Worm (Caenorhabditis elegans) whole organism, mixed stage, embryonic: ENCODE measurements around the gene gcy-5.
A peak's percentile ranks its signal among the peaks of the same experiment; 100 is the strongest.

Experiments
- M03D4.4 ChIP-seq: sonication (generic microtip); optimal IDR thresholded peaks from 2 replicates; lab custom pipeline; 2017; ENCODE audit warnings: mild to moderate bottlenecking, missing genetic modification characterization, missing compliant biosample characterization
- bed-3 ChIP-seq: fragments of 200-800 bp; sonication (Bioruptor generic); optimal IDR thresholded peaks from 3 replicates; lab custom pipeline; 2018; ENCODE audit warnings: mild to moderate bottlenecking, missing genetic modification characterization, moderate library complexity, missing compliant biosample characterization
- blmp-1 ChIP-seq: fragments of 150-350 bp; optimal IDR thresholded peaks from 2 replicates; lab custom pipeline; 2014; ENCODE audit warnings: missing biosample characterization, missing genetic modification characterization
- ceh-39 ChIP-seq: fragments of 150-350 bp; optimal IDR thresholded peaks from 2 replicates; lab custom pipeline; 2014; ENCODE audit warnings: missing biosample characterization, missing genetic modification characterization
- ceh-43 ChIP-seq: fragments of 200-800 bp; sonication (Bioruptor generic); optimal IDR thresholded peaks from 2 replicates; lab custom pipeline; 2018; ENCODE audit warnings: mild to moderate bottlenecking, missing genetic modification characterization, moderate library complexity, missing compliant biosample characterization
- ceh-83 ChIP-seq: fragments of 200-800 bp; sonication (Bioruptor generic); optimal IDR thresholded peaks from 2 replicates; lab custom pipeline; 2018; ENCODE audit warnings: mild to moderate bottlenecking, missing genetic modification characterization, missing compliant biosample characterization
- ces-1 ChIP-seq: fragments of 150-350 bp; optimal IDR thresholded peaks from 2 replicates; lab custom pipeline; 2014; ENCODE audit warnings: missing biosample characterization, missing genetic modification reagents, missing genetic modification characterization
- cnd-1 ChIP-seq: fragments of 200-800 bp; sonication (Bioruptor generic); optimal IDR thresholded peaks from 2 replicates; lab custom pipeline; 2018; ENCODE audit warnings: mild to moderate bottlenecking, missing genetic modification characterization, missing compliant biosample characterization
- drap-1 ChIP-seq: fragments of 200-800 bp; sonication (Bioruptor generic); optimal IDR thresholded peaks from 3 replicates; lab custom pipeline; 2018; ENCODE audit warnings: mild to moderate bottlenecking, missing genetic modification characterization, missing compliant biosample characterization
- elt-1 ChIP-seq: sonication (generic microtip); optimal IDR thresholded peaks from 2 replicates; lab custom pipeline; 2017; ENCODE audit warnings: missing genetic modification characterization, mild to moderate bottlenecking, missing compliant biosample characterization, antibody characterized with exemption, moderate library complexity, borderline replicate concordance; ENCODE audit not compliant: insufficient read depth
- elt-3 ChIP-seq: fragments of 150-350 bp; optimal IDR thresholded peaks from 2 replicates; lab custom pipeline; 2014; ENCODE audit warnings: missing biosample characterization, missing genetic modification characterization
- flh-1 ChIP-seq: fragments of 200-800 bp; sonication (Bioruptor generic); optimal IDR thresholded peaks from 2 replicates; lab custom pipeline; 2018; ENCODE audit warnings: mild to moderate bottlenecking, missing genetic modification characterization, moderate library complexity, missing compliant biosample characterization
- ham-2 ChIP-seq: fragments of 200-800 bp; sonication (Bioruptor generic); optimal IDR thresholded peaks from 2 replicates; lab custom pipeline; 2018; ENCODE audit warnings: mild to moderate bottlenecking, missing genetic modification characterization, missing compliant biosample characterization
- hlh-1 ChIP-seq: fragments of 150-350 bp; optimal IDR thresholded peaks from 2 replicates; lab custom pipeline; 2014; ENCODE audit warnings: missing biosample characterization, missing genetic modification reagents, missing genetic modification characterization
- lin-13 ChIP-seq: fragments of 150-350 bp; optimal IDR thresholded peaks from 2 replicates; lab custom pipeline; 2014; ENCODE audit warnings: missing biosample characterization, missing genetic modification characterization
- lin-32 ChIP-seq: fragments of 200-800 bp; sonication (Bioruptor generic); optimal IDR thresholded peaks from 2 replicates; lab custom pipeline; 2018; ENCODE audit warnings: mild to moderate bottlenecking, missing genetic modification characterization, missing compliant biosample characterization
- lsy-2 ChIP-seq: fragments of 150-350 bp; optimal IDR thresholded peaks from 2 replicates; lab custom pipeline; 2014; ENCODE audit warnings: missing biosample characterization, missing genetic modification characterization
- mab-5 ChIP-seq: fragments of 150-350 bp; optimal IDR thresholded peaks from 2 replicates; lab custom pipeline; 2014; ENCODE audit warnings: missing biosample characterization, missing genetic modification characterization
- mep-1 ChIP-seq: fragments of 150-350 bp; optimal IDR thresholded peaks from 2 replicates; lab custom pipeline; 2017; ENCODE audit warnings: missing biosample characterization, missing genetic modification reagents, missing genetic modification characterization, inconsistent platforms
- mls-2 ChIP-seq: sonication (generic microtip); optimal IDR thresholded peaks from 2 replicates; lab custom pipeline; 2016; ENCODE audit warnings: mild to moderate bottlenecking, missing genetic modification characterization, moderate library complexity, missing compliant biosample characterization
- nhr-12 ChIP-seq: fragments of 150-350 bp; optimal IDR thresholded peaks from 2 replicates; lab custom pipeline; 2014; ENCODE audit warnings: missing biosample characterization, missing genetic modification characterization
- nhr-2 ChIP-seq: fragments of 150-350 bp; optimal IDR thresholded peaks from 2 replicates; lab custom pipeline; 2014; ENCODE audit warnings: missing biosample characterization, missing genetic modification characterization
- nhr-237 ChIP-seq: fragments of 150-350 bp; optimal IDR thresholded peaks from 2 replicates; lab custom pipeline; 2014; ENCODE audit warnings: missing biosample characterization, missing genetic modification characterization
- nhr-28 ChIP-seq: fragments of 150-350 bp; optimal IDR thresholded peaks from 2 replicates; lab custom pipeline; 2014; ENCODE audit warnings: missing biosample characterization, missing genetic modification characterization
- nhr-76 ChIP-seq: sonication (generic microtip); optimal IDR thresholded peaks from 2 replicates; lab custom pipeline; 2017; ENCODE audit warnings: missing biosample characterization, missing genetic modification characterization
- pha-4 ChIP-seq: fragments of 150-350 bp; optimal IDR thresholded peaks from 2 replicates; lab custom pipeline; 2018; ENCODE audit warnings: missing biosample characterization, missing genetic modification reagents, missing genetic modification characterization
- sem-2 ChIP-seq: fragments of 200-800 bp; sonication (Bioruptor generic); optimal IDR thresholded peaks from 2 replicates; lab custom pipeline; 2018; ENCODE audit warnings: mild to moderate bottlenecking, missing genetic modification characterization, missing compliant biosample characterization
- snpc-4 ChIP-seq: fragments of 150-350 bp; optimal IDR thresholded peaks from 2 replicates; lab custom pipeline; 2014; ENCODE audit warnings: missing biosample characterization, missing genetic modification characterization
- sptf-1 ChIP-seq: sonication (generic microtip); optimal IDR thresholded peaks from 2 replicates; lab custom pipeline; 2017; ENCODE audit warnings: mild to moderate bottlenecking, missing genetic modification characterization, moderate library complexity, missing compliant biosample characterization
- tbx-8 ChIP-seq: fragments of 200-800 bp; sonication (Bioruptor generic); optimal IDR thresholded peaks from 2 replicates; lab custom pipeline; 2018; ENCODE audit warnings: mild to moderate bottlenecking, missing genetic modification characterization, moderate library complexity, missing compliant biosample characterization
- unc-120 ChIP-seq: sonication (generic microtip); optimal IDR thresholded peaks from 2 replicates; lab custom pipeline; 2017; ENCODE audit warnings: missing genetic modification characterization, missing compliant biosample characterization; ENCODE audit not compliant: poor library complexity, severe bottlenecking
- unc-39 ChIP-seq: fragments of 150-350 bp; optimal IDR thresholded peaks from 2 replicates; lab custom pipeline; 2014; ENCODE audit warnings: missing biosample characterization, missing genetic modification characterization
- unc-62 ChIP-seq: fragments of 150-350 bp; optimal IDR thresholded peaks from 2 replicates; lab custom pipeline; 2014; ENCODE audit warnings: missing biosample characterization, missing genetic modification reagents, missing genetic modification characterization
- zip-8 ChIP-seq: fragments of 150-350 bp; optimal IDR thresholded peaks from 2 replicates; lab custom pipeline; 2014; ENCODE audit warnings: missing biosample characterization, missing genetic modification characterization
- ztf-11 ChIP-seq: fragments of 150-350 bp; optimal IDR thresholded peaks from 2 replicates; lab custom pipeline; 2014; ENCODE audit warnings: missing biosample characterization, missing genetic modification characterization

Gene gcy-5

ce11 chrII:10303663-10304115 lies 12.3 kb downstream of the gcy-5 start, which contains the start of gene vha-9:
TSS of gene vha-9 (minus strand) at chrII:10303713.
- no peak for TF ChIP-seq unc-62
- no peak for TF ChIP-seq blmp-1
- peak; percentile 13 for TF ChIP-seq M03D4.4
- peak; percentile 91 for TF ChIP-seq ces-1 (GFP tag; lab: Kevin White, UChicago)
- TF ChIP-seq nhr-12 (tag; lab: Kevin White, UChicago): no peak
- peak; percentile 57 for TF ChIP-seq lsy-2
- no peak for TF ChIP-seq unc-120
- peak; percentile 7 for TF ChIP-seq pha-4 (tag; lab: Kevin White, UChicago)
- no peak for TF ChIP-seq mab-5 (tag; lab: Kevin White, UChicago)
- peak; percentile 28 for TF ChIP-seq hlh-1 (tag; lab: Kevin White, UChicago)
- TF ChIP-seq sem-2 (GFP tag; lab: Kevin White, UChicago): no peak
- no peak for TF ChIP-seq unc-39 (tag; lab: Kevin White, UChicago)
- no peak for TF ChIP-seq cnd-1 (tag; lab: Kevin White, UChicago)
- no peak for TF ChIP-seq zip-8 (tag; lab: Kevin White, UChicago)
- peak; percentile 3 for TF ChIP-seq nhr-2 (tag; lab: Kevin White, UChicago)
- TF ChIP-seq ztf-11 (tag; lab: Kevin White, UChicago): no peak
- no peak for TF ChIP-seq nhr-76 (tag; lab: Kevin White, UChicago)
- TF ChIP-seq elt-3: no peak
- TF ChIP-seq mep-1: peak; percentile 56
- no peak for TF ChIP-seq ceh-43
- TF ChIP-seq drap-1 (GFP tag; lab: Kevin White, UChicago): no peak
- TF ChIP-seq ceh-39 (tag; lab: Kevin White, UChicago): no peak
- no peak for TF ChIP-seq nhr-237 (tag; lab: Kevin White, UChicago)
- TF ChIP-seq nhr-28: no peak
- no peak for TF ChIP-seq ceh-83
- no peak for TF ChIP-seq elt-1 (tag; lab: Kevin White, UChicago)
- TF ChIP-seq snpc-4 (tag; lab: Kevin White, UChicago): no peak
- peak; percentile 74 for TF ChIP-seq sptf-1 (tag; lab: Kevin White, UChicago)
- TF ChIP-seq tbx-8: no peak
- TF ChIP-seq bed-3 (GFP tag; lab: Kevin White, UChicago): peak; percentile 11
- TF ChIP-seq flh-1 (GFP tag; lab: Kevin White, UChicago): no peak
- no peak for TF ChIP-seq ham-2 (GFP tag; lab: Kevin White, UChicago)
- TF ChIP-seq mls-2 (tag; lab: Kevin White, UChicago): no peak
- TF ChIP-seq lin-13 (tag; lab: Kevin White, UChicago): no peak
- no peak for TF ChIP-seq lin-32 (GFP tag; lab: Kevin White, UChicago)

DNA sequence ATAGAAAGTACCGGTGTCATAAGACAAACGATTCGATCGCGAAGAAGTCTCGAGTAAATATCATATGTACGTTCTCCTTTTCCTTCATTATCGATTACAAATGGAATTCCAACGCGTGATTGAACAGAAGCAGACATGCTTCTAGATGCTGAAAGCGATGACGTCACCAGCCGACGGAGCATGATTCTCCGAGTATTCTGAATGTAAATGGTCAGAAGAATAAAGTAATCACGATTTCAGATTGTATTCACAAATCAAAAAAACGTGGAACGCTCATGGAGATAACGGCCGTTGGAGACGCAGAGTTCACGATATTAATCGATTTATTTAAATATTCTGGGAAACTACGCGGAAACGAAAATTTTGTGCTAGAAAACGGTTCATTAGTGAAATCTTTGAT lies 13.4 kb downstream of the gcy-5 start, which contains the start of gene clpp-1:
TSS of gene clpp-1 (minus strand) at position 197 of the 400 bp plus-strand sequence.
- TF ChIP-seq mab-5 (tag; lab: Kevin White, UChicago) (no peak), zip-8 (tag; lab: Kevin White, UChicago) (peak; percentile 17)

ce11 chrII:10302141-10302574 lies 13.9 kb downstream of the gcy-5 start:
- peak; percentile 41 for TF ChIP-seq sptf-1 (tag; lab: Kevin White, UChicago)

ce11 chrII:10300954-10301353 lies 15.1 kb downstream of the gcy-5 start, which contains the start of gene mdt-22:
TSS of gene mdt-22 (plus strand) at chrII:10301216.
- TF ChIP-seq ces-1 (GFP tag; lab: Kevin White, UChicago) (peak; percentile 92), ceh-83 (no peak), elt-3 (peak; percentile 6), cnd-1 (tag; lab: Kevin White, UChicago) (peak; percentile 28), nhr-12 (tag; lab: Kevin White, UChicago) (no peak), lin-32 (GFP tag; lab: Kevin White, UChicago) (no peak), tbx-8 (no peak), unc-62 (no peak), sptf-1 (tag; lab: Kevin White, UChicago) (peak; percentile 72), zip-8 (tag; lab: Kevin White, UChicago) (no peak), M03D4.4 (peak; percentile 66), hlh-1 (tag; lab: Kevin White, UChicago) (peak; percentile 68), ceh-39 (tag; lab: Kevin White, UChicago) (peak; percentile 28), unc-120 (peak; percentile 96), mls-2 (tag; lab: Kevin White, UChicago) (peak; percentile 39), nhr-76 (tag; lab: Kevin White, UChicago) (no peak), bed-3 (GFP tag; lab: Kevin White, UChicago) (no peak), sem-2 (GFP tag; lab: Kevin White, UChicago) (no peak), elt-1 (tag; lab: Kevin White, UChicago) (no peak), nhr-237 (tag; lab: Kevin White, UChicago) (peak; percentile 52), nhr-2 (tag; lab: Kevin White, UChicago) (peak; percentile 2), drap-1 (GFP tag; lab: Kevin White, UChicago) (peak; percentile 70), blmp-1 (no peak), lin-13 (tag; lab: Kevin White, UChicago) (peak; percentile 81), ceh-43 (peak; percentile 26), lsy-2 (peak; percentile 81), flh-1 (GFP tag; lab: Kevin White, UChicago) (no peak), unc-39 (tag; lab: Kevin White, UChicago) (no peak), ztf-11 (tag; lab: Kevin White, UChicago) (no peak), pha-4 (tag; lab: Kevin White, UChicago) (peak; percentile 59), snpc-4 (tag; lab: Kevin White, UChicago) (no peak), nhr-28 (no peak), mep-1 (peak; percentile 89)
- TF ChIP-seq, all 35 proteins: peak for 17
